Worm (Caenorhabditis elegans) whole organism, L1 larva: ENCODE results near the gene srh-45.
"Not testable (repeated sequence)": the region's sequence is repeated elsewhere in the genome, so short reads cannot be mapped to it uniquely, and the experiment has no call there.

Source experiments
- C34B4.2 ChIP-seq: sonication (generic microtip); optimal IDR thresholded peaks from 2 replicates; lab custom pipeline; 2017; ENCODE audit warnings: mild to moderate bottlenecking, missing genetic modification characterization, missing compliant biosample characterization
- Y116A8C.19 ChIP-seq: sonication (generic microtip); optimal IDR thresholded peaks from 2 replicates; lab custom pipeline; 2016; ENCODE audit warnings: missing compliant biosample characterization, missing genetic modification characterization, borderline replicate concordance
- aha-1 ChIP-seq: fragments of 150-350 bp; optimal IDR thresholded peaks from 2 replicates; lab custom pipeline; 2014; ENCODE audit warnings: missing biosample characterization, missing genetic modification characterization
- ama-1 ChIP-seq: fragments of 150-350 bp; optimal IDR thresholded peaks from 2 replicates; lab custom pipeline; 2014
- blmp-1 ChIP-seq: fragments of 150-350 bp; optimal IDR thresholded peaks from 2 replicates; lab custom pipeline; 2014; ENCODE audit warnings: missing biosample characterization, missing genetic modification characterization
- ceh-63 ChIP-seq: fragments of 200-800 bp; sonication (Bioruptor generic); optimal IDR thresholded peaks from 2 replicates; lab custom pipeline; 2018; ENCODE audit warnings: mild to moderate bottlenecking, missing genetic modification characterization, missing compliant biosample characterization
- ceh-8 ChIP-seq: fragments of 200-800 bp; sonication (Bioruptor generic); optimal IDR thresholded peaks from 2 replicates; lab custom pipeline; 2018; ENCODE audit warnings: mild to moderate bottlenecking, missing genetic modification characterization, moderate library complexity, missing compliant biosample characterization
- ceh-82 ChIP-seq, 3 experiments: fragments of 150-350 bp in 1 of 3; sonication (generic microtip) in 2 of 3; optimal IDR thresholded peaks; 2 replicates each; lab custom pipeline; 2014 to 2017; ENCODE audit warnings: missing biosample characterization in 3 of 3, missing genetic modification characterization in 3 of 3
- dpl-1 ChIP-seq, 3 experiments: fragments of 150-350 bp in 2 of 3; sonication (generic microtip) in 1 of 3; optimal IDR thresholded peaks; 2 replicates each; lab custom pipeline; 2014 to 2017; ENCODE audit warnings: missing biosample characterization in 3 of 3, missing genetic modification characterization in 3 of 3, missing genetic modification reagents in 3 of 3
- efl-1 ChIP-seq, 4 experiments: fragments of 150-350 bp; optimal IDR thresholded peaks in 3 of 4; peaks in 1 of 4; 1 replicate in 1 of 4; 2 replicates in 3 of 4; lab custom pipeline; 2014; ENCODE audit warnings: missing biosample characterization in 2 of 4, missing genetic modification characterization in 2 of 4, missing genetic modification reagents in 2 of 4
- elt-3 ChIP-seq, 6 experiments: fragments of 150-350 bp in 1 of 6; sonication (generic microtip); optimal IDR thresholded peaks; 2 replicates each; lab custom pipeline; 2017 to 2018; ENCODE audit warnings: missing biosample characterization in 6 of 6, missing genetic modification characterization in 6 of 6, inconsistent platforms in 1 of 6
- fkh-10 ChIP-seq: sonication (generic microtip); optimal IDR thresholded peaks from 2 replicates; lab custom pipeline; 2017; ENCODE audit warnings: missing biosample characterization, missing genetic modification reagents, missing genetic modification characterization
- fos-1 ChIP-seq: fragments of 150-350 bp; optimal IDR thresholded peaks from 2 replicates; lab custom pipeline; 2014; ENCODE audit warnings: missing biosample characterization, missing genetic modification characterization
- hlh-17 ChIP-seq: fragments of 200-800 bp; sonication (Bioruptor generic); optimal IDR thresholded peaks from 2 replicates; lab custom pipeline; 2018; ENCODE audit warnings: missing genetic modification characterization, mild to moderate bottlenecking, missing compliant biosample characterization, moderate library complexity, borderline replicate concordance
- irx-1 ChIP-seq: sonication (generic microtip); optimal IDR thresholded peaks from 2 replicates; lab custom pipeline; 2016; ENCODE audit warnings: missing genetic modification characterization, missing compliant biosample characterization
- jun-1 ChIP-seq: fragments of 150-350 bp; optimal IDR thresholded peaks from 2 replicates; lab custom pipeline; 2014; ENCODE audit warnings: missing biosample characterization, missing genetic modification reagents, missing genetic modification characterization
- lin-14 ChIP-seq: fragments of 200-800 bp; sonication (Bioruptor generic); optimal IDR thresholded peaks from 2 replicates; lab custom pipeline; 2018; ENCODE audit warnings: mild to moderate bottlenecking, missing genetic modification characterization, moderate library complexity, missing compliant biosample characterization
- lsy-2 ChIP-seq, 2 experiments: fragments of 150-350 bp; optimal IDR thresholded peaks; 2 replicates each; lab custom pipeline; 2014; ENCODE audit warnings: missing biosample characterization in 2 of 2, missing genetic modification characterization in 2 of 2
- mab-9 ChIP-seq: fragments of 200-800 bp; sonication (Bioruptor generic); IDR thresholded peaks from 2 replicates; pipeline ENCODE4 v1.3.6; 2022; ENCODE audit warnings: missing genetic modification reagents, missing genetic modification characterization, missing compliant biosample characterization
- mdl-1 ChIP-seq, 2 experiments: fragments of 150-350 bp; optimal IDR thresholded peaks; 2 replicates each; lab custom pipeline; 2014 to 2017; ENCODE audit warnings: missing biosample characterization in 2 of 2, missing genetic modification characterization in 2 of 2, inconsistent platforms in 1 of 2
- mef-2 ChIP-seq: fragments of 150-350 bp; optimal IDR thresholded peaks from 2 replicates; lab custom pipeline; 2014; ENCODE audit warnings: missing biosample characterization, missing genetic modification characterization
- mep-1 ChIP-seq: fragments of 150-350 bp; optimal IDR thresholded peaks from 2 replicates; lab custom pipeline; 2014; ENCODE audit warnings: missing biosample characterization, missing genetic modification characterization
- nhr-20 ChIP-seq: sonication (generic microtip); optimal IDR thresholded peaks from 2 replicates; lab custom pipeline; 2016; ENCODE audit warnings: mild to moderate bottlenecking, missing genetic modification characterization, missing compliant biosample characterization
- nhr-237 ChIP-seq: fragments of 150-350 bp; optimal IDR thresholded peaks from 2 replicates; lab custom pipeline; 2014; ENCODE audit warnings: missing biosample characterization, missing genetic modification characterization
- nhr-71 ChIP-seq: sonication (generic microtip); optimal IDR thresholded peaks from 2 replicates; lab custom pipeline; 2016; ENCODE audit warnings: mild to moderate bottlenecking, missing genetic modification characterization, moderate library complexity, missing compliant biosample characterization
- nhr-84 ChIP-seq: sonication (generic microtip); optimal IDR thresholded peaks from 2 replicates; lab custom pipeline; 2017; ENCODE audit warnings: missing biosample characterization, missing genetic modification characterization
- nhr-85 ChIP-seq: sonication (generic microtip); peaks from one replicate; lab custom pipeline; 2016; ENCODE audit warnings: missing genetic modification characterization, inconsistent platforms, missing compliant biosample characterization
- pag-3 ChIP-seq: sonication (generic microtip); optimal IDR thresholded peaks from 2 replicates; lab custom pipeline; 2017; ENCODE audit warnings: missing genetic modification characterization, mild to moderate bottlenecking, missing compliant biosample characterization, antibody characterized with exemption, borderline replicate concordance; ENCODE audit not compliant: insufficient read depth
- rnt-1 ChIP-seq: sonication (generic microtip); optimal IDR thresholded peaks from 2 replicates; lab custom pipeline; 2016; ENCODE audit warnings: mild to moderate bottlenecking, missing genetic modification characterization, moderate library complexity, missing compliant biosample characterization
- snu-23 ChIP-seq: sonication (generic microtip); optimal IDR thresholded peaks from 2 replicates; lab custom pipeline; 2016; ENCODE audit warnings: missing genetic modification characterization, missing compliant biosample characterization
- sup-37 ChIP-seq: fragments of 200-800 bp; sonication (Bioruptor generic); optimal IDR thresholded peaks from 2 replicates; lab custom pipeline; 2018; ENCODE audit warnings: mild to moderate bottlenecking, missing genetic modification characterization, missing compliant biosample characterization
- swsn-7 ChIP-seq: sonication (generic microtip); optimal IDR thresholded peaks from 2 replicates; lab custom pipeline; 2016; ENCODE audit warnings: missing genetic modification characterization, missing compliant biosample characterization
- unc-130 ChIP-seq: fragments of 150-350 bp; optimal IDR thresholded peaks from 2 replicates; lab custom pipeline; 2017; ENCODE audit warnings: missing biosample characterization, missing genetic modification characterization, inconsistent platforms
- unc-30 ChIP-seq: sonication (generic microtip); optimal IDR thresholded peaks from 2 replicates; lab custom pipeline; 2017; ENCODE audit warnings: missing biosample characterization, missing genetic modification characterization
- xbp-1 ChIP-seq: sonication (generic microtip); optimal IDR thresholded peaks from 2 replicates; lab custom pipeline; 2016; ENCODE audit warnings: missing genetic modification characterization, missing compliant biosample characterization
- zag-1 ChIP-seq: fragments of 150-350 bp; optimal IDR thresholded peaks from 2 replicates; lab custom pipeline; 2014; ENCODE audit warnings: missing biosample characterization, missing genetic modification characterization
- ztf-11 ChIP-seq, 2 experiments: sonication (generic microtip); optimal IDR thresholded peaks; 2 replicates each; lab custom pipeline; 2016 to 2017; ENCODE audit warnings: missing genetic modification characterization in 2 of 2, missing biosample characterization in 1 of 2, missing compliant biosample characterization in 1 of 2

The srh-45 gene

DNA sequence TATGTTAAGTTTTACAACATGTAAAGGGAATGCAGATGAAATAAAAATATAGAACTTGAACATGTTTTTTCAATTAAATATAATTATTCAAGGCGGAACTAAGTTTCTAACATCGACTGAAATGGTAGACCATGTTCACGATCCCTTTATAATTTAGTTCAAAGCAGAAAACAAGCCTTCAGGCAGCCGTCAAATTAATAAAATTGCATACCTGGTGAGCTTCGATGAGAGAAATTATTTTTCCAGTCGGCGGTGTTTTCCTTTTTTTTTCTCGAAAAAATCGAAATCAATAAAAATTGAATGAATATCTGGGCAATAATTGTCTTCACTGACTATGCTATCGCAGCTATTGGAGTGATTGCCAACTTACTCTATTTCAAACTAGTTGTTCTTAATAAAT lies 13.9 kb downstream of the srh-45 start, which contains the start of gene C03E10.1:
C03E10.1 (plus strand) TSS at position 301 of the 400 bp plus-strand sequence.
- TF ChIP-seq C34B4.2 (tag; lab: Kevin White, UChicago) (no peak), unc-30 (tag; lab: Kevin White, UChicago) (no peak), aha-1 (tag; lab: Kevin White, UChicago) (no peak), pag-3 (tag; lab: Kevin White, UChicago) (no peak), elt-3 (tag; optimal IDR thresholded peaks at IDR 0.05; lab: Kevin White, UChicago) (no peak), mab-9 (GFP tag; lab: Robert Waterston, UW) (no peak), nhr-237 (tag; lab: Kevin White, UChicago) (no peak), ztf-11 (tag; optimal IDR thresholded peaks at IDR 0.05; lab: Kevin White, UChicago) (no peak), fos-1 (tag; lab: Kevin White, UChicago) (no peak), blmp-1 (tag; lab: Kevin White, UChicago) (no peak), mdl-1 (tag; optimal IDR thresholded peaks at IDR 0.05; lab: Kevin White, UChicago) (no peak), Y116A8C.19 (no peak), zag-1 (tag; lab: Kevin White, UChicago) (no peak), nhr-71 (no peak), nhr-84 (tag; lab: Kevin White, UChicago) (no peak)
- TF ChIP-seq, all 84 proteins: peak for 0

DNA sequence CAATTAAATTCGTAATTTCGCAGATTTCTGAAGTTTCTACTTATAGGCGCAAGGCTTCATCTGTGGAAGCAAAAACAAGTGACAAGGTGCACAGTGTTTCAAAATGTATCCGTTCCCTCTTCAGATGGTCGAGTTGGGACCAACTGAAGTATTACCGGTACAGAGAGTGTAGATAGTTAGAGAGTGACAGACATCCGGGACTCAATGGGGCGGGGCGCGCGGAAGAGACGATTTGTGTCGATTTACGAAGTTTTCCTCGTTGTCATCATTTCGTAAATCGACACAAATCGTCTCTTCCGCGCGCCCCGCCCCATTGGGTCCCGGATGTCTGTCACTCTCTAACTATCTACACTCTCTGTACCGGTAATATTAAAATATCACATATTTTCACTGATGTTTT lies 18.7 kb downstream of the srh-45 start, which contains the start of gene C03E10.3:
C03E10.3 (plus strand) TSS at position 301 of the 400 bp plus-strand sequence.
- not testable (repeated sequence) for TF ChIP-seq efl-1 (optimal IDR thresholded peaks at IDR 0.05; lab: Kevin White, UChicago)
- TF ChIP-seq efl-1 (GFP tag; optimal IDR thresholded peaks at IDR 0.05 in 1 of 2; lab: Kevin White, UChicago) = peak in 1 of 2 experiments; percentile 40

DNA sequence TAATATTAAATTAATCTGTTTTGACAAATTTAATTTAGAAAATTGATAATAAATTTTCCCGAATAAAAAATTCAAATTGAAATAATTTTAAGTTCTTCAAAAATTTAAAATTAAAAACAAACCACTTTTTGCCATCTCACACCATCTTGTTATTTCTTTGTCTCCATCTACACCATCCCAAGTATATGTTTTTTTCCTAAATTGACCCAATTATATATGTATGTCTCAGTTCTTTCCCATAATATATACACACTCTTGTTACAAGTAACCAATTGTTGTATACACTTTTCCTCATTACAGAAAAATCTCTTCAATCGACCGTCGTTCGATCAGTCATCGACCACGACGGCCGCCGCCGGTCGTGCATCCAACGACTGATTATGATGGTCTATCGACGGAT lies 22.5 kb downstream of the srh-45 start, which contains the start of gene gly-20:
gly-20 (plus strand) TSS at position 301 of the 400 bp plus-strand sequence.
- no peak for TF ChIP-seq xbp-1
- no peak for TF ChIP-seq lsy-2 (tag; optimal IDR thresholded peaks at IDR 0.05; lab: Kevin White, UChicago)
- TF ChIP-seq sup-37 (GFP tag; lab: Kevin White, UChicago) = no peak
- no peak for TF ChIP-seq swsn-7
- no peak for TF ChIP-seq jun-1 (tag; lab: Kevin White, UChicago)
- no peak for TF ChIP-seq C34B4.2 (tag; lab: Kevin White, UChicago)
- TF ChIP-seq nhr-85 (tag; lab: Kevin White, UChicago) = no peak
- TF ChIP-seq ceh-63 (GFP tag; lab: Kevin White, UChicago) = no peak
- no peak for TF ChIP-seq fkh-10 (GFP tag; lab: Kevin White, UChicago)

DNA sequence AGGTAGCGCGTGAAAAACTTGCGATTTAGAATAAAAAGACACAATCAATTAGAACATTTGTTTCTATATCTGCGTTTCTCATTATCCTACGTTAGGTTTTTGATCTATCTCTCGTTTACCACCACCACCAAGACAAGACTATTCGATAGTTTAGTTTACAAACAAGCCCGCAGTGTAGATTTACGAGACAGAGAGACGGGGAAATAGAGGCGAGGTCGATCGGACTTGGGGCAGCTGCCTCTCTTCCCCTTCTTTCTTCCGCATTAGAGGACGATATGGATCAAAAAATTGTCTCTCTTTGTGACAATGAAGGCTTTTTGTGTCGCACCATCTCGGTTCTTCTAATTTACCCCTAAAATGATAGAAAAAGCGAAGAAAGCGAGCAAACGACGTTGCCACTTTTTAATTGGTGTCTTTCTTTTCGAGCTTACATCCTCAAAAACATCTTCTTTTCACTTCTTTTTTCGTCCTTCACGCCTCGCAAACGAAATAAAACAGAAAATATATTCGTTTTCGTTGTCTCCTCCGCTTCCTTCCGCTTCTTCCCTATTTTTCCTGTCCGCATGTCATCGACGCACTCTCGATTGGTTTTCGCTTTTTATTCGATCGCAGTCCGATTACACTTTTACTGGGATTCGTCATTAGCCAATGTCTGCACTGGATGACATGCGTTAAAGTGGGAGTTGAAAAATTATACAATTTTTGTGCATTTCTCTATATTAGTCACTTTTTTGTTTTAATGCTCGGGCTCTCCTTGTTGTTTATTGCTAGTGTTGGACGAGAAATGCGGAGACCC lies 23.2 kb downstream of the srh-45 start:
- TF ChIP-seq ceh-8 (GFP tag; lab: Kevin White, UChicago) (no peak), lin-14 (GFP tag; lab: Kevin White, UChicago) (peak; percentile 78), swsn-7 (no peak), dpl-1 (GFP tag; optimal IDR thresholded peaks at IDR 0.05; lab: Kevin White, UChicago) (peak in 1 of 3 experiments; percentile 9), ama-1 (lab: Kevin White, UChicago) (no peak), unc-130 (peak; percentile 5), snu-23 (GFP tag; lab: Kevin White, UChicago) (peak; percentile 46), efl-1 (optimal IDR thresholded peaks at IDR 0.05; lab: Kevin White, UChicago) (peak; percentile 3 to 19), efl-1 (GFP tag; optimal IDR thresholded peaks at IDR 0.05 in 1 of 2; lab: Kevin White, UChicago) (no peak), mep-1 (tag; lab: Kevin White, UChicago) (peak; percentile 66), elt-3 (tag; optimal IDR thresholded peaks at IDR 0.05; lab: Kevin White, UChicago) (peak in 1 of 6 experiments; percentile 27), blmp-1 (tag; lab: Kevin White, UChicago) (peak; percentile 97), lsy-2 (tag; optimal IDR thresholded peaks at IDR 0.05; lab: Kevin White, UChicago) (peak in 1 of 2 experiments; percentile 11), mef-2 (tag; lab: Kevin White, UChicago) (no peak), rnt-1 (peak; percentile 16), hlh-17 (GFP tag; lab: Kevin White, UChicago) (no peak), ceh-82 (tag; optimal IDR thresholded peaks at IDR 0.05; lab: Kevin White, UChicago) (peak in 1 of 3 experiments; percentile 8), irx-1 (tag; lab: Kevin White, UChicago) (peak; percentile 21), nhr-20 (tag; lab: Kevin White, UChicago) (peak; percentile 62), nhr-85 (tag; lab: Kevin White, UChicago) (peak; percentile 37)
- TF ChIP-seq, all 84 proteins: peak for 14
